Worm (Caenorhabditis elegans) whole organism, young adult: ENCODE data around the gene C16D9.9.

ENCODE experiments used
- B0035.1 ChIP-seq: sonication (generic microtip); optimal IDR thresholded peaks from 2 replicates; lab custom pipeline; 2016; ENCODE audit warnings: missing genetic modification characterization, mild to moderate bottlenecking, missing compliant biosample characterization, missing genotype, missing genetic modification reagents
- F49E8.2 ChIP-seq: sonication (generic microtip); optimal IDR thresholded peaks from 3 replicates; lab custom pipeline; 2017; ENCODE audit warnings: missing genetic modification characterization, mild to moderate bottlenecking, missing compliant biosample characterization, antibody characterized with exemption, moderate library complexity; ENCODE audit not compliant: insufficient read depth
- Y53F4B.3 ChIP-seq: fragments of 200-800 bp; sonication (Bioruptor generic); IDR thresholded peaks from 2 replicates; pipeline ENCODE4 v1.3.6; 2022; ENCODE audit warnings: missing genetic modification reagents, missing genetic modification characterization, missing compliant biosample characterization
- Y95B8A.8 ChIP-seq: fragments of 200-800 bp; sonication (Bioruptor generic); IDR thresholded peaks from 2 replicates; pipeline ENCODE4 v1.3.6; 2022; ENCODE audit warnings: missing genetic modification reagents, missing genetic modification characterization, missing compliant biosample characterization
- ZK185.1 ChIP-seq: sonication (generic microtip); optimal IDR thresholded peaks from 2 replicates; lab custom pipeline; 2016; ENCODE audit warnings: mild to moderate bottlenecking, missing genetic modification characterization, missing compliant biosample characterization; ENCODE audit not compliant: poor library complexity, severe bottlenecking
- ama-1 ChIP-seq, 3 experiments: fragments of 150-350 bp in 1 of 3; sonication (generic microtip) in 2 of 3; optimal IDR thresholded peaks; 2 replicates each; lab custom pipeline; 2014 to 2018; ENCODE audit warnings: missing biosample characterization in 2 of 3, missing genetic modification characterization in 2 of 3, missing genetic modification reagents in 2 of 3
- ccch-3 ChIP-seq: fragments of 200-800 bp; sonication (Bioruptor generic); optimal IDR thresholded peaks from 2 replicates; lab custom pipeline; 2018; ENCODE audit warnings: mild to moderate bottlenecking, missing genetic modification characterization, missing compliant biosample characterization
- dox-1 ChIP-seq: fragments of 200-800 bp; sonication (Bioruptor generic); IDR thresholded peaks from 2 replicates; pipeline ENCODE4 v1.3.6; 2022; ENCODE audit warnings: missing genetic modification reagents, missing genetic modification characterization, missing compliant biosample characterization
- ekl-4 ChIP-seq: fragments of 200-800 bp; sonication (Bioruptor generic); IDR thresholded peaks from 2 replicates; pipeline ENCODE4 v1.3.6; 2022; ENCODE audit warnings: missing genetic modification reagents, missing genetic modification characterization, missing compliant biosample characterization
- him-1 ChIP-seq: sonication (generic microtip); optimal IDR thresholded peaks from 2 replicates; lab custom pipeline; 2016; ENCODE audit warnings: missing genotype, missing genetic modification reagents, missing genetic modification characterization, missing compliant biosample characterization
- lsl-1 ChIP-seq: fragments of 200-800 bp; sonication (Bioruptor generic); optimal IDR thresholded peaks from 2 replicates; lab custom pipeline; 2018; ENCODE audit warnings: mild to moderate bottlenecking, missing genetic modification characterization, moderate library complexity, missing compliant biosample characterization
- nhr-90 ChIP-seq: sonication (generic microtip); optimal IDR thresholded peaks from 2 replicates; lab custom pipeline; 2016; ENCODE audit warnings: missing genotype, mild to moderate bottlenecking, missing genetic modification characterization, missing compliant biosample characterization
- sptf-2 ChIP-seq: fragments of 200-800 bp; sonication (Bioruptor generic); optimal IDR thresholded peaks from 2 replicates; lab custom pipeline; 2018; ENCODE audit warnings: mild to moderate bottlenecking, missing genetic modification characterization, missing compliant biosample characterization
- unc-62 ChIP-seq: fragments of 150-350 bp; optimal IDR thresholded peaks from 2 replicates; lab custom pipeline; 2014; ENCODE audit warnings: missing biosample characterization, missing genetic modification reagents, missing genetic modification characterization

DNA sequence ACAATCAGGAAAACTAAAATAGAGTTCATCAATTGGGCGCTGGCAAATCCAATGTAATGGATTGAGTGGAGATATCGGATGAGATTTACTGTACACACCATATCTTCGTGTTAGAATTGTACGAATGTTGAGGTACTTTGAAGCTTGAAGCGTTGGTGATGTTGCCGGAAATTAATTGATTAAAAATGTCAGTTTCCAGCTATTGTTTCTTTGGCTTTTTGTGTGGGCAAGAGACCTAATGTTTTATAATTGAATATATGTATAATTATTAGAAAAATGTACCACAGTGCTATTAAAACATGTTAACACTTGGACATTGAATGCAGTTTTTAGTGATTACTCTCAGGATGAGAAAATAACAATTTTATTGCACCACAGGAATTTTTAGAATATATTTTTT is 14.8 kb downstream of the C16D9.9 start, which contains the start of gene str-136:
- no peak for TF ChIP-seq ccch-3 (GFP tag; lab: Kevin White, UChicago)
- no peak for TF ChIP-seq ZK185.1 (tag; lab: Kevin White, UChicago)
- TF ChIP-seq unc-62 (GFP tag; lab: Kevin White, UChicago) = no peak
- no peak for TF ChIP-seq F49E8.2
- TF ChIP-seq Y95B8A.8 (GFP tag; lab: Robert Waterston, UW) = no peak
- no peak for TF ChIP-seq B0035.1 (tag; lab: Kevin White, UChicago)
- TF ChIP-seq dox-1 = no peak
- no peak for TF ChIP-seq ama-1 (optimal IDR thresholded peaks at IDR 0.05; lab: Kevin White, UChicago)
- TF ChIP-seq ama-1 (GFP tag; optimal IDR thresholded peaks at IDR 0.05; lab: Kevin White, UChicago) = no peak
- TF ChIP-seq sptf-2 (GFP tag; lab: Kevin White, UChicago) = no peak
- TF ChIP-seq Y53F4B.3 (GFP tag; lab: Robert Waterston, UW) = no peak
- no peak for TF ChIP-seq him-1 (tag; lab: Kevin White, UChicago)
- no peak for TF ChIP-seq lsl-1 (GFP tag; lab: Kevin White, UChicago)
- no peak for TF ChIP-seq nhr-90 (tag; lab: Kevin White, UChicago)
- TF ChIP-seq ekl-4 (GFP tag; lab: Robert Waterston, UW) = no peak
